Worm (Caenorhabditis elegans) whole organism, L1 larva: ENCODE measurements around the gene K08E5.5.

Experiments used
- Y116A8C.19 ChIP-seq: sonication (generic microtip); optimal IDR thresholded peaks from 2 replicates; lab custom pipeline; 2016; ENCODE audit warnings: missing compliant biosample characterization, missing genetic modification characterization, borderline replicate concordance
- aha-1 ChIP-seq: fragments of 150-350 bp; optimal IDR thresholded peaks from 2 replicates; lab custom pipeline; 2014; ENCODE audit warnings: missing biosample characterization, missing genetic modification characterization
- aly-2 ChIP-seq: fragments of 150-350 bp; optimal IDR thresholded peaks from 2 replicates; lab custom pipeline; 2014; ENCODE audit warnings: missing biosample characterization, missing genetic modification characterization
- ceh-63 ChIP-seq: fragments of 200-800 bp; sonication (Bioruptor generic); optimal IDR thresholded peaks from 2 replicates; lab custom pipeline; 2018; ENCODE audit warnings: mild to moderate bottlenecking, missing genetic modification characterization, missing compliant biosample characterization
- ceh-82 ChIP-seq, 3 experiments: fragments of 150-350 bp in 1 of 3; sonication (generic microtip) in 2 of 3; optimal IDR thresholded peaks; 2 replicates each; lab custom pipeline; 2014 to 2017; ENCODE audit warnings: missing biosample characterization in 3 of 3, missing genetic modification characterization in 3 of 3
- ceh-88 ChIP-seq: fragments of 200-800 bp; sonication (Bioruptor generic); IDR thresholded peaks from 2 replicates; pipeline ENCODE4 v1.3.6; 2022; ENCODE audit warnings: missing genetic modification characterization, missing compliant biosample characterization
- ceh-90 ChIP-seq: sonication (generic microtip); optimal IDR thresholded peaks from 2 replicates; lab custom pipeline; 2016; ENCODE audit warnings: missing genetic modification characterization, missing compliant biosample characterization
- ces-1 ChIP-seq: fragments of 150-350 bp; optimal IDR thresholded peaks from 2 replicates; lab custom pipeline; 2014; ENCODE audit warnings: missing biosample characterization, missing genetic modification reagents, missing genetic modification characterization
- efl-1 ChIP-seq, 4 experiments: fragments of 150-350 bp; optimal IDR thresholded peaks in 3 of 4; peaks in 1 of 4; 1 replicate in 1 of 4; 2 replicates in 3 of 4; lab custom pipeline; 2014; ENCODE audit warnings: missing biosample characterization in 2 of 4, missing genetic modification characterization in 2 of 4, missing genetic modification reagents in 2 of 4
- efl-3 ChIP-seq: fragments of 200-800 bp; sonication (Bioruptor generic); optimal IDR thresholded peaks from 2 replicates; lab custom pipeline; 2018; ENCODE audit warnings: mild to moderate bottlenecking, missing genetic modification characterization, missing compliant biosample characterization
- egl-27 ChIP-seq, 2 experiments: fragments of 150-350 bp in 1 of 2; sonication (generic microtip); optimal IDR thresholded peaks; 3 replicates each; lab custom pipeline; 2017 to 2018; ENCODE audit warnings: missing biosample characterization in 2 of 2, missing genetic modification characterization in 2 of 2, missing genetic modification reagents in 2 of 2
- elt-2 ChIP-seq: sonication (generic microtip); optimal IDR thresholded peaks from 2 replicates; lab custom pipeline; 2016; ENCODE audit warnings: missing genetic modification characterization, mild to moderate bottlenecking, inconsistent platforms, missing compliant biosample characterization, missing genetic modification reagents
- elt-3 ChIP-seq, 6 experiments: fragments of 150-350 bp in 1 of 6; sonication (generic microtip); optimal IDR thresholded peaks; 2 replicates each; lab custom pipeline; 2017 to 2018; ENCODE audit warnings: missing biosample characterization in 6 of 6, missing genetic modification characterization in 6 of 6, inconsistent platforms in 1 of 6
- ets-5 ChIP-seq: fragments of 200-800 bp; sonication (Bioruptor generic); IDR thresholded peaks from 2 replicates; pipeline ENCODE4 v1.3.6; 2022; ENCODE audit warnings: missing genetic modification characterization, missing compliant biosample characterization
- fkh-8 ChIP-seq: sonication (generic microtip); optimal IDR thresholded peaks from 2 replicates; lab custom pipeline; 2016; ENCODE audit warnings: mild to moderate bottlenecking, missing genetic modification characterization, missing compliant biosample characterization
- grh-1 ChIP-seq: fragments of 200-800 bp; sonication (Bioruptor generic); IDR thresholded peaks from 2 replicates; pipeline ENCODE4 v1.3.6; 2022; ENCODE audit warnings: missing genetic modification reagents, missing genetic modification characterization, missing compliant biosample characterization
- isw-1 ChIP-seq: fragments of 200-800 bp; sonication (Bioruptor generic); IDR thresholded peaks from 2 replicates; pipeline ENCODE4 v1.3.6; 2022; ENCODE audit warnings: missing genetic modification characterization, missing compliant biosample characterization
- lin-35 ChIP-seq, 2 experiments: fragments of 150-350 bp; optimal IDR thresholded peaks; 2 replicates each; lab custom pipeline; 2014; ENCODE audit warnings: missing biosample characterization in 2 of 2, missing genetic modification characterization in 2 of 2, missing genetic modification reagents in 2 of 2
- lsy-2 ChIP-seq, 2 experiments: fragments of 150-350 bp; optimal IDR thresholded peaks; 2 replicates each; lab custom pipeline; 2014; ENCODE audit warnings: missing biosample characterization in 2 of 2, missing genetic modification characterization in 2 of 2
- mab-9 ChIP-seq: fragments of 200-800 bp; sonication (Bioruptor generic); IDR thresholded peaks from 2 replicates; pipeline ENCODE4 v1.3.6; 2022; ENCODE audit warnings: missing genetic modification reagents, missing genetic modification characterization, missing compliant biosample characterization
- nhr-11 ChIP-seq: fragments of 150-350 bp; optimal IDR thresholded peaks from 2 replicates; lab custom pipeline; 2014; ENCODE audit warnings: missing biosample characterization, missing genetic modification characterization
- nhr-19 ChIP-seq: fragments of 200-800 bp; sonication (Bioruptor generic); conservative IDR thresholded peaks from 2 replicates; pipeline ENCODE4 v1.3.6; 2022; ENCODE audit warnings: missing genetic modification characterization, missing compliant biosample characterization
- nhr-20 ChIP-seq: sonication (generic microtip); optimal IDR thresholded peaks from 2 replicates; lab custom pipeline; 2016; ENCODE audit warnings: mild to moderate bottlenecking, missing genetic modification characterization, missing compliant biosample characterization
- nhr-237 ChIP-seq: fragments of 150-350 bp; optimal IDR thresholded peaks from 2 replicates; lab custom pipeline; 2014; ENCODE audit warnings: missing biosample characterization, missing genetic modification characterization
- nhr-28 ChIP-seq: fragments of 150-350 bp; optimal IDR thresholded peaks from 2 replicates; lab custom pipeline; 2014; ENCODE audit warnings: missing biosample characterization, missing genetic modification characterization
- nhr-47 ChIP-seq: sonication (generic microtip); optimal IDR thresholded peaks from 2 replicates; lab custom pipeline; 2016; ENCODE audit warnings: mild to moderate bottlenecking, missing genetic modification characterization, moderate library complexity, missing compliant biosample characterization
- nhr-71 ChIP-seq: sonication (generic microtip); optimal IDR thresholded peaks from 2 replicates; lab custom pipeline; 2016; ENCODE audit warnings: mild to moderate bottlenecking, missing genetic modification characterization, moderate library complexity, missing compliant biosample characterization
- nhr-76 ChIP-seq: sonication (generic microtip); optimal IDR thresholded peaks from 2 replicates; lab custom pipeline; 2017; ENCODE audit warnings: missing biosample characterization, missing genetic modification characterization
- nhr-77 ChIP-seq: fragments of 150-350 bp; optimal IDR thresholded peaks from 2 replicates; lab custom pipeline; 2014; ENCODE audit warnings: missing biosample characterization, missing genetic modification characterization
- nhr-84 ChIP-seq: sonication (generic microtip); optimal IDR thresholded peaks from 2 replicates; lab custom pipeline; 2017; ENCODE audit warnings: missing biosample characterization, missing genetic modification characterization
- rnt-1 ChIP-seq: sonication (generic microtip); optimal IDR thresholded peaks from 2 replicates; lab custom pipeline; 2016; ENCODE audit warnings: mild to moderate bottlenecking, missing genetic modification characterization, moderate library complexity, missing compliant biosample characterization
- snpc-4 ChIP-seq: fragments of 150-350 bp; optimal IDR thresholded peaks from 2 replicates; lab custom pipeline; 2014; ENCODE audit warnings: missing biosample characterization, missing genetic modification characterization
- snu-23 ChIP-seq: sonication (generic microtip); optimal IDR thresholded peaks from 2 replicates; lab custom pipeline; 2016; ENCODE audit warnings: missing genetic modification characterization, missing compliant biosample characterization
- sox-4 ChIP-seq: sonication (generic microtip); optimal IDR thresholded peaks from 2 replicates; lab custom pipeline; 2016; ENCODE audit warnings: missing genetic modification characterization, missing compliant biosample characterization
- sptf-1 ChIP-seq: fragments of 150-350 bp; optimal IDR thresholded peaks from 2 replicates; lab custom pipeline; 2014; ENCODE audit warnings: missing biosample characterization, missing genetic modification characterization
- swsn-7 ChIP-seq: sonication (generic microtip); optimal IDR thresholded peaks from 2 replicates; lab custom pipeline; 2016; ENCODE audit warnings: missing genetic modification characterization, missing compliant biosample characterization
- tbx-2 ChIP-seq: sonication (generic microtip); optimal IDR thresholded peaks from 2 replicates; lab custom pipeline; 2016; ENCODE audit warnings: missing genetic modification characterization, missing compliant biosample characterization
- tlp-1 ChIP-seq: fragments of 150-350 bp; optimal IDR thresholded peaks from 2 replicates; lab custom pipeline; 2014; ENCODE audit warnings: missing biosample characterization, missing genetic modification characterization
- unc-30 ChIP-seq: sonication (generic microtip); optimal IDR thresholded peaks from 2 replicates; lab custom pipeline; 2017; ENCODE audit warnings: missing biosample characterization, missing genetic modification characterization
- unc-62 ChIP-seq: fragments of 150-350 bp; optimal IDR thresholded peaks from 2 replicates; lab custom pipeline; 2014; ENCODE audit warnings: missing biosample characterization, missing genetic modification reagents, missing genetic modification characterization
- vab-15 ChIP-seq: sonication (generic microtip); optimal IDR thresholded peaks from 2 replicates; lab custom pipeline; 2017; ENCODE audit warnings: missing genotype, mild to moderate bottlenecking, missing genetic modification characterization, missing compliant biosample characterization
- xbp-1 ChIP-seq: sonication (generic microtip); optimal IDR thresholded peaks from 2 replicates; lab custom pipeline; 2016; ENCODE audit warnings: missing genetic modification characterization, missing compliant biosample characterization
- zip-4 ChIP-seq: fragments of 200-800 bp; sonication (Bioruptor generic); optimal IDR thresholded peaks from 2 replicates; lab custom pipeline; 2018; ENCODE audit warnings: mild to moderate bottlenecking, missing genetic modification characterization, moderate library complexity, missing compliant biosample characterization
- ztf-4 ChIP-seq: fragments of 150-350 bp; optimal IDR thresholded peaks from 2 replicates; lab custom pipeline; 2014; ENCODE audit warnings: missing biosample characterization, missing genetic modification characterization

K08E5.5 gene

DNA sequence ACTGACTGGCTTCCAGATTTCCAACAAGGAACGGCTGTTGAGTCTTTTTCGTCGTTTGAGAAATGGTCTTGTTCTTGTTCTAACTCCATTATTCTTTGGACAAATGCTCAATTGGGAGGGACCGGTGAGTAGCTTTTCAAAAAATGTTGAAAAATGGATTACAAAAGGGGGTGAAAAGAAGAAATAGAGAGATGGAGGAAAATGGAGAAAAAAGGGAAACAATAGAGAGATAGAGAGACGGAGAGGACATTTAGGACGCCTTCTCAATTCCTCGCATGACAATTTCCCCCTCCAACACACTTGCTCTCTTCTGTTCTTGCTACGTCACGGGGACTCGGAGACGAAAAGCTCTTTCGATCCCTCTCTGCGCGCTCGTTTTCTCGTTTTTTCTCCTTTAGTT, 7.3 kb downstream of the K08E5.5 start (continued):
- TF ChIP-seq ets-5 (GFP tag; lab: Robert Waterston, UW) (no peak), nhr-11 (no peak), snpc-4 (peak; percentile 7), vab-15 (no peak), ceh-63 (no peak), nhr-28 (tag; lab: Kevin White, UChicago) (no peak), snu-23 (GFP tag; lab: Kevin White, UChicago) (peak; percentile 52), nhr-76 (tag; lab: Kevin White, UChicago) (no peak), aly-2 (tag; lab: Kevin White, UChicago) (no peak), efl-1 (optimal IDR thresholded peaks at IDR 0.05; lab: Kevin White, UChicago) (peak; percentile 21 to 47), efl-1 (GFP tag; optimal IDR thresholded peaks at IDR 0.05 in 1 of 2; lab: Kevin White, UChicago) (no peak), ceh-88 (GFP tag; lab: Robert Waterston, UW) (no peak), nhr-237 (tag; lab: Kevin White, UChicago) (no peak), tlp-1 (tag; lab: Kevin White, UChicago) (no peak), tbx-2 (tag; lab: Kevin White, UChicago) (peak; percentile 46), egl-27 (tag; optimal IDR thresholded peaks at IDR 0.05; lab: Kevin White, UChicago) (no peak), ztf-4 (tag; lab: Kevin White, UChicago) (peak; percentile 42), lsy-2 (tag; optimal IDR thresholded peaks at IDR 0.05; lab: Kevin White, UChicago) (peak; percentile 37 to 64), fkh-8 (tag; lab: Kevin White, UChicago) (peak; percentile 74), elt-3 (tag; optimal IDR thresholded peaks at IDR 0.05; lab: Kevin White, UChicago) (no peak), nhr-47 (tag; lab: Kevin White, UChicago) (peak; percentile 19), unc-62 (no peak), sox-4 (tag; lab: Kevin White, UChicago) (no peak), unc-30 (tag; lab: Kevin White, UChicago) (no peak), ces-1 (GFP tag; lab: Kevin White, UChicago) (peak; percentile 42), rnt-1 (tag; lab: Kevin White, UChicago) (peak; percentile 40), ceh-90 (no peak), swsn-7 (tag; lab: Kevin White, UChicago) (peak; percentile 35), xbp-1 (tag; lab: Kevin White, UChicago) (peak; percentile 1), aha-1 (tag; lab: Kevin White, UChicago) (no peak), lin-35 (GFP tag; optimal IDR thresholded peaks at IDR 0.05; lab: Kevin White, UChicago) (peak in 1 of 2 experiments; percentile 24), nhr-84 (tag; lab: Kevin White, UChicago) (no peak), nhr-71 (tag; lab: Kevin White, UChicago) (peak; percentile 70), nhr-19 (GFP tag; lab: Robert Waterston, UW) (peak; percentile 35; the same call in 1 of the 2 replicates), efl-3 (GFP tag; lab: Kevin White, UChicago) (no peak), sptf-1 (tag; lab: Kevin White, UChicago) (no peak), grh-1 (GFP tag; lab: Robert Waterston, UW) (no peak), zip-4 (GFP tag; lab: Kevin White, UChicago) (no peak), isw-1 (peak; percentile 57), nhr-20 (tag; lab: Kevin White, UChicago) (no peak), nhr-77 (tag; lab: Kevin White, UChicago) (no peak), Y116A8C.19 (tag; lab: Kevin White, UChicago) (no peak), ceh-82 (tag; optimal IDR thresholded peaks at IDR 0.05; lab: Kevin White, UChicago) (peak in 2 of 3 experiments; percentile 7 to 71), elt-2 (tag; lab: Kevin White, UChicago) (no peak), mab-9 (GFP tag; lab: Robert Waterston, UW) (no peak)
